Fruit fly (Drosophila melanogaster) whole organism, embryonic: Measurements from ENCODE around the gene Doc1.

Source experiments
- Adf1 ChIP-seq: fragments of 200-800 bp; sonication (Bioruptor generic); IDR thresholded peaks from 2 replicates; pipeline ENCODE4 v1.3.6; 2022; ENCODE audit warnings: missing biosample characterization, missing genetic modification characterization
- BtbVII ChIP-seq: fragments of 200-800 bp; sonication (Bioruptor generic); optimal IDR thresholded peaks from 3 replicates; lab custom pipeline; 2017; ENCODE audit warnings: missing biosample characterization, mild to moderate bottlenecking, missing genetic modification characterization
- Bteb2 ChIP-seq: fragments of 200-800 bp; sonication (Bioruptor generic); optimal IDR thresholded peaks from 2 replicates; lab custom pipeline; 2016; ENCODE audit warnings: missing biosample characterization, missing genetic modification characterization
- CG11695 ChIP-seq: fragments of 200-800 bp; sonication (Bioruptor generic); IDR thresholded peaks from 3 replicates; pipeline ENCODE4 v1.3.6; 2022; ENCODE audit warnings: missing biosample characterization, missing genetic modification characterization
- CG11696 ChIP-seq: fragments of 200-800 bp; sonication (Bioruptor generic); IDR thresholded peaks from 2 replicates; pipeline ENCODE4 v1.3.6; 2022; ENCODE audit warnings: missing biosample characterization, missing genetic modification characterization
- CG12071 ChIP-seq: fragments of 200-800 bp; sonication (Bioruptor generic); optimal IDR thresholded peaks from 3 replicates; lab custom pipeline; 2018; ENCODE audit warnings: missing biosample characterization, mild to moderate bottlenecking, missing genetic modification characterization
- CG15269 ChIP-seq: fragments of 200-800 bp; sonication (Bioruptor generic); optimal IDR thresholded peaks from 2 replicates; lab custom pipeline; 2018; ENCODE audit warnings: missing biosample characterization, mild to moderate bottlenecking, missing genetic modification characterization, moderate library complexity
- CG1603 ChIP-seq: fragments of 200-800 bp; sonication (Bioruptor generic); optimal IDR thresholded peaks from 2 replicates; lab custom pipeline; 2019; ENCODE audit warnings: missing biosample characterization, mild to moderate bottlenecking, missing genetic modification characterization, moderate library complexity
- CG2678 ChIP-seq: fragments of 200-800 bp; sonication (Bioruptor generic); optimal IDR thresholded peaks from 3 replicates; lab custom pipeline; 2019; ENCODE audit warnings: missing biosample characterization, mild to moderate bottlenecking, missing genetic modification characterization, moderate library complexity
- CG31441 ChIP-seq: fragments of 200-800 bp; sonication (Bioruptor generic); IDR thresholded peaks from 2 replicates; pipeline ENCODE4 v1.3.6; 2022; ENCODE audit warnings: missing biosample characterization, missing genetic modification characterization
- CG3281 ChIP-seq: fragments of 200-800 bp; sonication (Bioruptor generic); optimal IDR thresholded peaks from 3 replicates; lab custom pipeline; 2017; ENCODE audit warnings: missing biosample characterization, mild to moderate bottlenecking, missing genetic modification characterization
- CG7786 ChIP-seq: fragments of 200-800 bp; sonication (Bioruptor generic); optimal IDR thresholded peaks from 2 replicates; lab custom pipeline; 2016; ENCODE audit warnings: missing biosample characterization, missing genetic modification characterization
- CG9727 ChIP-seq: fragments of 200-800 bp; sonication (Bioruptor generic); optimal IDR thresholded peaks from 3 replicates; lab custom pipeline; 2017; ENCODE audit warnings: missing biosample characterization, mild to moderate bottlenecking, missing genetic modification characterization
- CG9797 ChIP-seq: fragments of 200-800 bp; sonication (Bioruptor generic); optimal IDR thresholded peaks from 3 replicates; lab custom pipeline; 2018; ENCODE audit warnings: missing biosample characterization, mild to moderate bottlenecking, missing genetic modification characterization
- Dip3 ChIP-seq: fragments of 200-800 bp; sonication (Bioruptor generic); optimal IDR thresholded peaks from 3 replicates; lab custom pipeline; 2016; ENCODE audit warnings: missing biosample characterization, missing genetic modification characterization
- E2f2 ChIP-seq: fragments of 200-800 bp; sonication (Bioruptor generic); IDR thresholded peaks from 2 replicates; pipeline ENCODE4 v1.3.6; 2022; ENCODE audit warnings: missing biosample characterization, missing genetic modification characterization
- Fer2 ChIP-seq: fragments of 200-800 bp; sonication (Bioruptor generic); optimal IDR thresholded peaks from 2 replicates; lab custom pipeline; 2018; ENCODE audit warnings: missing biosample characterization, mild to moderate bottlenecking, missing genetic modification characterization, moderate library complexity
- Fer3 ChIP-seq: fragments of 200-800 bp; sonication (Bioruptor generic); optimal IDR thresholded peaks from 2 replicates; lab custom pipeline; 2018; ENCODE audit warnings: missing biosample characterization, mild to moderate bottlenecking, missing genetic modification characterization, moderate library complexity
- Gug ChIP-seq: fragments of 200-800 bp; sonication (Bioruptor generic); IDR thresholded peaks from 4 replicates; pipeline ENCODE4 v1.3.6; 2022; ENCODE audit warnings: missing biosample characterization, missing genetic modification characterization
- HLH54F ChIP-seq: fragments of 200-800 bp; sonication (Bioruptor generic); optimal IDR thresholded peaks from 3 replicates; lab custom pipeline; 2016; ENCODE audit warnings: missing biosample characterization, missing genetic modification characterization
- HLHmδ ChIP-seq: fragments of 200-800 bp; sonication (Bioruptor generic); optimal IDR thresholded peaks from 2 replicates; lab custom pipeline; 2018; ENCODE audit warnings: missing biosample characterization, mild to moderate bottlenecking, missing genetic modification characterization, moderate library complexity
- Hand ChIP-seq: fragments of 200-800 bp; sonication (Bioruptor generic); optimal IDR thresholded peaks from 2 replicates; lab custom pipeline; 2017; ENCODE audit warnings: mild to moderate bottlenecking, missing biosample characterization, missing genetic modification reagents, missing genetic modification characterization
- HmgZ ChIP-seq: fragments of 200-800 bp; sonication (Bioruptor generic); optimal IDR thresholded peaks from 2 replicates; lab custom pipeline; 2018; ENCODE audit warnings: missing biosample characterization, mild to moderate bottlenecking, missing genetic modification characterization
- Hmr ChIP-seq: fragments of 200-800 bp; sonication (Bioruptor generic); optimal IDR thresholded peaks from 3 replicates; lab custom pipeline; 2017; ENCODE audit warnings: mild to moderate bottlenecking, missing biosample characterization, missing genetic modification reagents, missing genetic modification characterization
- Hr51 ChIP-seq, 2 experiments: fragments of 200-800 bp; sonication (Bioruptor generic); optimal IDR thresholded peaks; 2 replicates in 1 of 2; 3 replicates in 1 of 2; lab custom pipeline; 2016 to 2018; ENCODE audit warnings: missing biosample characterization in 2 of 2, missing genetic modification characterization in 2 of 2, mild to moderate bottlenecking in 1 of 2, moderate library complexity in 1 of 2
- Mad ChIP-seq: fragments of 200-800 bp; sonication (Bioruptor generic); optimal IDR thresholded peaks from 2 replicates; lab custom pipeline; 2016; ENCODE audit warnings: missing biosample characterization, missing genetic modification characterization
- Meics ChIP-seq: fragments of 200-800 bp; sonication (Bioruptor generic); optimal IDR thresholded peaks from 2 replicates; lab custom pipeline; 2017; ENCODE audit warnings: missing biosample characterization, mild to moderate bottlenecking, missing genetic modification characterization
- Nf-YC ChIP-seq: fragments of 200-800 bp; optimal IDR thresholded peaks from 3 replicates; lab custom pipeline; 2019; ENCODE audit warnings: missing biosample characterization, mild to moderate bottlenecking, missing genetic modification characterization, moderate library complexity
- Oli ChIP-seq: fragments of 200-800 bp; sonication (Bioruptor generic); optimal IDR thresholded peaks from 2 replicates; lab custom pipeline; 2018; ENCODE audit warnings: missing biosample characterization, mild to moderate bottlenecking, missing genetic modification characterization, moderate library complexity
- Ptx1 ChIP-seq: fragments of 200-800 bp; sonication (Bioruptor generic); IDR thresholded peaks from 2 replicates; pipeline ENCODE4 v1.3.6; 2022; ENCODE audit warnings: missing biosample characterization, missing genetic modification characterization
- Sox102F ChIP-seq: fragments of 200-800 bp; sonication (Bioruptor generic); optimal IDR thresholded peaks from 2 replicates; lab custom pipeline; 2018; ENCODE audit warnings: missing biosample characterization, mild to moderate bottlenecking, missing genetic modification characterization, moderate library complexity
- YL-1 ChIP-seq: fragments of 200-800 bp; sonication (Bioruptor generic); optimal IDR thresholded peaks from 3 replicates; lab custom pipeline; 2017; ENCODE audit warnings: missing biosample characterization, mild to moderate bottlenecking, missing genetic modification characterization
- al ChIP-seq: fragments of 200-800 bp; sonication (Bioruptor generic); IDR thresholded peaks from 2 replicates; pipeline ENCODE4 v1.3.6; 2022; ENCODE audit warnings: missing biosample characterization, missing genetic modification characterization
- bcd ChIP-seq: fragments of 200-800 bp; sonication (Bioruptor generic); optimal IDR thresholded peaks from 2 replicates; lab custom pipeline; 2017; ENCODE audit warnings: missing biosample characterization, mild to moderate bottlenecking, missing genetic modification characterization
- cwo ChIP-seq: fragments of 200-800 bp; sonication (Bioruptor generic); optimal IDR thresholded peaks from 3 replicates; lab custom pipeline; 2017; ENCODE audit warnings: missing biosample characterization, missing genetic modification characterization, mild to moderate bottlenecking, moderate library complexity, missing genetic modification reagents
- dysf ChIP-seq: fragments of 200-800 bp; sonication (Bioruptor generic); IDR thresholded peaks from 3 replicates; pipeline ENCODE4 v1.3.6; 2022; ENCODE audit warnings: missing biosample characterization, missing genetic modification characterization
- esg ChIP-seq: fragments of 200-800 bp; sonication (Bioruptor generic); conservative IDR thresholded peaks from 2 replicates; pipeline ENCODE4 v1.3.6; 2022; ENCODE audit warnings: missing biosample characterization, missing genetic modification characterization
- gce ChIP-seq: fragments of 200-800 bp; sonication (Bioruptor generic); IDR thresholded peaks from 3 replicates; pipeline ENCODE4 v1.3.6; 2022; ENCODE audit warnings: missing biosample characterization, missing genetic modification characterization
- kah ChIP-seq: fragments of 200-800 bp; sonication (Bioruptor generic); optimal IDR thresholded peaks from 2 replicates; lab custom pipeline; 2018; ENCODE audit warnings: missing biosample characterization, mild to moderate bottlenecking, missing genetic modification characterization
- lilli ChIP-seq: fragments of 200-800 bp; sonication (Bioruptor generic); optimal IDR thresholded peaks from 3 replicates; lab custom pipeline; 2016; ENCODE audit warnings: missing biosample characterization, missing genetic modification characterization
- mam ChIP-seq: fragments of 200-800 bp; sonication (Bioruptor generic); optimal IDR thresholded peaks from 3 replicates; lab custom pipeline; 2016; ENCODE audit warnings: missing biosample characterization, missing genetic modification characterization
- nerfin-1 ChIP-seq: fragments of 200-800 bp; sonication (Bioruptor generic); optimal IDR thresholded peaks from 3 replicates; lab custom pipeline; 2019; ENCODE audit warnings: missing biosample characterization, mild to moderate bottlenecking, missing genetic modification characterization, moderate library complexity
- nom ChIP-seq: fragments of 200-800 bp; sonication (Bioruptor generic); optimal IDR thresholded peaks from 2 replicates; lab custom pipeline; 2017; ENCODE audit warnings: missing biosample characterization, missing genetic modification characterization, mild to moderate bottlenecking, moderate library complexity, missing genetic modification reagents
- scrt ChIP-seq: fragments of 200-800 bp; sonication (Bioruptor generic); optimal IDR thresholded peaks from 2 replicates; lab custom pipeline; 2018; ENCODE audit warnings: missing biosample characterization, mild to moderate bottlenecking, missing genetic modification characterization, moderate library complexity
- sd ChIP-seq: fragments of 200-800 bp; sonication (Bioruptor generic); optimal IDR thresholded peaks from 3 replicates; lab custom pipeline; 2018; ENCODE audit warnings: missing biosample characterization, mild to moderate bottlenecking, missing genetic modification characterization, moderate library complexity
- slou ChIP-seq: fragments of 200-800 bp; sonication (Bioruptor generic); optimal IDR thresholded peaks from 3 replicates; lab custom pipeline; 2016; ENCODE audit warnings: missing biosample characterization, missing genetic modification characterization
- tgo ChIP-seq: fragments of 200-800 bp; sonication (Bioruptor generic); IDR thresholded peaks from 3 replicates; pipeline ENCODE4 v1.3.6; 2022; ENCODE audit warnings: missing biosample characterization, missing genetic modification characterization
- usp ChIP-seq: fragments of >200 bp; optimal IDR thresholded peaks from 2 replicates; lab custom pipeline; 2017; ENCODE audit warnings: missing biosample characterization, missing genetic modification characterization
- zen2 ChIP-seq: fragments of 200-800 bp; sonication (Bioruptor generic); IDR thresholded peaks from 3 replicates; pipeline ENCODE4 v1.3.6; 2022; ENCODE audit warnings: missing biosample characterization, missing genetic modification characterization; ENCODE audit not compliant: partially characterized antibody
- zf30C ChIP-seq: fragments of 200-800 bp; sonication (Bioruptor generic); optimal IDR thresholded peaks from 3 replicates; lab custom pipeline; 2018; ENCODE audit warnings: missing biosample characterization, mild to moderate bottlenecking, missing genetic modification characterization

The Doc1 gene

dm6 chr3L:9065997-9066441 lies 24.8 kb downstream of the Doc1 start, which contains the start of gene Argk1 (continued):
- peak; percentile 73 for TF ChIP-seq CG15269 (tag; lab: Kevin White, UChicago)
- TF ChIP-seq nerfin-1 (tag; lab: Kevin White, UChicago) = no peak
- peak; percentile 46 for TF ChIP-seq mam (GFP tag; lab: Kevin White, UChicago)
- peak; percentile 69 for TF ChIP-seq Ptx1
- TF ChIP-seq bcd (GFP tag; lab: Kevin White, UChicago) = peak; percentile 10
- 0 out of 3 replicates have a peak, but pooled peaks have one; percentile 11 for TF ChIP-seq zen2
- peak; percentile 13 for TF ChIP-seq Fer3 (tag; lab: Kevin White, UChicago)
- no peak for TF ChIP-seq Fer2 (tag; lab: Kevin White, UChicago)
- peak; percentile 25; the same call in 1 of the 2 replicates for TF ChIP-seq Adf1
- peak; percentile 62 for TF ChIP-seq Meics
- peak; percentile 69 for TF ChIP-seq zf30C (GFP tag; lab: Kevin White, UChicago)
- 0 out of 2 replicates have a peak, but pooled peaks have one; percentile 41 for TF ChIP-seq CG11696
- TF ChIP-seq HLH54F (GFP tag; lab: Kevin White, UChicago) = peak; percentile 39
- peak; percentile 12 for TF ChIP-seq CG1603 (tag; lab: Kevin White, UChicago)
- TF ChIP-seq CG11695 = peak; percentile 67; the same call in 2 of the 3 replicates
- peak; percentile 41 for TF ChIP-seq CG3281 (GFP tag; lab: Kevin White, UChicago)
- peak; percentile 28 for TF ChIP-seq Mad (GFP tag; lab: Kevin White, UChicago)
- peak; percentile 44; the same call in 1 of the 2 replicates for TF ChIP-seq E2f2 (GFP tag; lab: Robert Waterston, UW)
- TF ChIP-seq CG12071 (GFP tag; lab: Kevin White, UChicago) = no peak
- TF ChIP-seq cwo (GFP tag; lab: Kevin White, UChicago) = peak; percentile 29
- TF ChIP-seq Hmr (GFP tag; lab: Kevin White, UChicago) = peak; percentile 81
- peak; percentile 62 for TF ChIP-seq CG2678 (tag; lab: Kevin White, UChicago)
- peak; percentile 54; the same call in 1 of the 3 replicates for TF ChIP-seq gce (GFP tag; lab: Robert Waterston, UW)
- peak; percentile 63 for TF ChIP-seq Oli (tag; lab: Kevin White, UChicago)
- peak; percentile 51; the same call in 2 of the 3 replicates for TF ChIP-seq tgo (GFP tag; lab: Robert Waterston, UW)
- TF ChIP-seq Bteb2 (GFP tag; lab: Kevin White, UChicago) = peak; percentile 0
- no peak for TF ChIP-seq kah
- peak; percentile 65 for TF ChIP-seq CG31441
- TF ChIP-seq slou (GFP tag; lab: Kevin White, UChicago) = peak; percentile 17
- TF ChIP-seq HmgZ (tag; lab: Kevin White, UChicago) = peak; percentile 26
- peak; percentile 68; the same call in 2 of the 3 replicates for TF ChIP-seq dysf
- TF ChIP-seq Hr51 (GFP tag; optimal IDR thresholded peaks at IDR 0.05; lab: Kevin White, UChicago) = peak; percentile 3 to 82
- TF ChIP-seq YL-1 (GFP tag; lab: Kevin White, UChicago) = no peak
- TF ChIP-seq BtbVII (GFP tag; lab: Kevin White, UChicago) = no peak
- no peak for TF ChIP-seq nom (GFP tag; lab: Kevin White, UChicago)
- peak; percentile 71 for TF ChIP-seq Sox102F (GFP tag; lab: Kevin White, UChicago)
- TF ChIP-seq CG7786 (GFP tag; lab: Kevin White, UChicago) = peak; percentile 35
- TF ChIP-seq scrt (GFP tag; lab: Kevin White, UChicago) = no peak
- TF ChIP-seq CG9797 = no peak
- peak; percentile 66 for TF ChIP-seq lilli (GFP tag; lab: Kevin White, UChicago)
- TF ChIP-seq usp (GFP tag; lab: Kevin White, UChicago) = no peak
- peak; percentile 53 for TF ChIP-seq sd (tag; lab: Kevin White, UChicago)
- peak; percentile 49 for TF ChIP-seq Dip3 (GFP tag; lab: Kevin White, UChicago)
- peak; percentile 53 for TF ChIP-seq esg
- peak; percentile 38 for TF ChIP-seq Nf-YC (tag; lab: Kevin White, UChicago)
- TF ChIP-seq Gug (GFP tag; lab: Robert Waterston, UW) = peak; percentile 22; the same call in 1 of the 4 replicates
- TF ChIP-seq al (GFP tag; lab: Robert Waterston, UW) = peak; percentile 56; the same call in 1 of the 2 replicates
- TF ChIP-seq CG9727 (GFP tag; lab: Kevin White, UChicago) = peak; percentile 42
- no peak for TF ChIP-seq HLHmδ
- peak; percentile 86 for TF ChIP-seq Hand (GFP tag; lab: Kevin White, UChicago)
